Worm (Caenorhabditis elegans) whole organism, mixed stage, embryonic: ENCODE data around the gene Y59H11AR.4.

ENCODE experiments used
- lsy-2 ChIP-seq: fragments of 150-350 bp; optimal IDR thresholded peaks from 2 replicates; lab custom pipeline; 2014; ENCODE audit warnings: missing biosample characterization, missing genetic modification characterization
- nhr-28 ChIP-seq: fragments of 150-350 bp; optimal IDR thresholded peaks from 2 replicates; lab custom pipeline; 2014; ENCODE audit warnings: missing biosample characterization, missing genetic modification characterization
- tbx-8 ChIP-seq: fragments of 200-800 bp; sonication (Bioruptor generic); optimal IDR thresholded peaks from 2 replicates; lab custom pipeline; 2018; ENCODE audit warnings: mild to moderate bottlenecking, missing genetic modification characterization, moderate library complexity, missing compliant biosample characterization
- unc-120 ChIP-seq: sonication (generic microtip); optimal IDR thresholded peaks from 2 replicates; lab custom pipeline; 2017; ENCODE audit warnings: missing genetic modification characterization, missing compliant biosample characterization; ENCODE audit not compliant: poor library complexity, severe bottlenecking

DNA sequence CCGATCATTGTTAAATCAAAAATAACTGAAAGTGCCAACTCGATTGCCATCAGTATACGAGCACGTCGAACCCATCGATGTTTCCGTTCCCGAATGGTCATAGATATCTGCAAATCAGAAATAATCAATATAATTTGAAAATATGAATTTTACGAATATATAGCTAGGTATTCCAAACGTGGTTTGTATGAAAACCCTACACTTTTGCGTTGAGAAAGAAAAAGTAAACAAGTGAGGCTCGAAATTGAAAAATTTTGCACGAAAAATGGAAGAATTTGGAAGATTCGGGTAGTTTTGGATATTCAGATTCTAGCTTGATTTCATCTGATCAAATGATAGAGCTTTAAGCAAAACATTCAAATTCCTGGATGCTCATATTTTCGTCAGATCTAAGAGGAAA lies 38.2 kb upstream of the Y59H11AR.4 start, which contains the start of gene F42A9.9:
- TF ChIP-seq unc-120 (tag; lab: Kevin White, UChicago) (no peak), lsy-2 (tag; lab: Kevin White, UChicago) (no peak), tbx-8 (GFP tag; lab: Kevin White, UChicago) (no peak), nhr-28 (no peak)
